Worm (Caenorhabditis elegans) whole organism, L3 larva: ENCODE data around the gene F01G10.5.

Experiments used
- elt-2 ChIP-seq: sonication (generic microtip); optimal IDR thresholded peaks from 2 replicates; lab custom pipeline; 2016; ENCODE audit warnings: missing genetic modification reagents, mild to moderate bottlenecking, missing genetic modification characterization, missing compliant biosample characterization
- nhr-237 ChIP-seq: fragments of 150-350 bp; optimal IDR thresholded peaks from 2 replicates; lab custom pipeline; 2014; ENCODE audit warnings: missing biosample characterization, missing genetic modification characterization
- nhr-25 ChIP-seq: sonication (generic microtip); optimal IDR thresholded peaks from 2 replicates; lab custom pipeline; 2017; ENCODE audit warnings: missing biosample characterization, missing genetic modification characterization
- skn-1 ChIP-seq: fragments of 150-350 bp; optimal IDR thresholded peaks from 2 replicates; lab custom pipeline; 2014; ENCODE audit warnings: missing biosample characterization, missing genetic modification characterization
- unc-62 ChIP-seq: fragments of 150-350 bp; sonication (generic microtip); optimal IDR thresholded peaks from 4 replicates; lab custom pipeline; 2014; ENCODE audit warnings: missing biosample characterization, missing genetic modification reagents, missing genetic modification characterization

DNA sequence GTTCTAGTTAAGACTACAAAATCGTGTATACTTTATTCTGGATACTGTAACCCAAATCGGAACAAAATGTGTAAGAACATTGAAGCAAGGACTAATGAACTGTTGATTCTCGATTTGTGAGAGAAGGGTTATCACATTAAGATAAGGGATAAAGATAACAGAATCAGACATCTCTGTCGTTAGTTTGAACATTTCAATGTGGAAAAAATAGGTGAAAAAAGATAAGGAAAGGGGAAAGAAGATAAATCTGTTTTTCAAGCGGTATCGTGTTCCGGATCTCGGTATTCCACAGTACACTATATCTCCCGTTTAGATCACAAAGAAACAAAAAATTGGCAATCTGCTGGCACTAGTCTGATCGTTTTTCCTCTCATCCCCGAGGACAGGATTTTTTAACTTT is 30.2 kb upstream of the F01G10.5 start:
- no peak for TF ChIP-seq elt-2 (tag; lab: Kevin White, UChicago)
- no peak for TF ChIP-seq nhr-237
- no peak for TF ChIP-seq skn-1 (tag; lab: Kevin White, UChicago)
- no peak for TF ChIP-seq unc-62 (GFP tag; lab: Kevin White, UChicago)
- TF ChIP-seq nhr-25 = no peak
